Worm (Caenorhabditis elegans) whole organism, late embryonic: ENCODE measurements around the gene K09E9.1.

Experiments
- C08G9.2 ChIP-seq: sonication (generic microtip); optimal IDR thresholded peaks from 2 replicates; lab custom pipeline; 2016; ENCODE audit warnings: mild to moderate bottlenecking, missing genetic modification characterization, moderate library complexity, missing compliant biosample characterization
- T23F11.4 ChIP-seq: fragments of 200-800 bp; sonication (Bioruptor generic); optimal IDR thresholded peaks from 2 replicates; lab custom pipeline; 2018; ENCODE audit warnings: mild to moderate bottlenecking, missing genetic modification characterization, missing compliant biosample characterization
- Y22D7AL.16 ChIP-seq: sonication (generic microtip); optimal IDR thresholded peaks from 2 replicates; lab custom pipeline; 2016; ENCODE audit warnings: missing genetic modification characterization, missing compliant biosample characterization
- ahr-1 ChIP-seq: sonication (generic microtip); optimal IDR thresholded peaks from 2 replicates; lab custom pipeline; 2016; ENCODE audit warnings: missing genetic modification characterization, missing compliant biosample characterization
- ceh-14 ChIP-seq: sonication (generic microtip); optimal IDR thresholded peaks from 2 replicates; lab custom pipeline; 2016; ENCODE audit warnings: missing genotype, missing genetic modification characterization, missing compliant biosample characterization
- ceh-19 ChIP-seq: fragments of 200-800 bp; sonication (Bioruptor generic); optimal IDR thresholded peaks from 2 replicates; lab custom pipeline; 2018; ENCODE audit warnings: mild to moderate bottlenecking, missing genetic modification characterization, missing compliant biosample characterization
- ceh-2 ChIP-seq: sonication (generic microtip); optimal IDR thresholded peaks from 2 replicates; lab custom pipeline; 2016; ENCODE audit warnings: missing genotype, missing genetic modification characterization, missing compliant biosample characterization
- ceh-22 ChIP-seq: sonication (generic microtip); optimal IDR thresholded peaks from 2 replicates; lab custom pipeline; 2017; ENCODE audit warnings: missing biosample characterization, missing genetic modification characterization
- ceh-34 ChIP-seq: sonication (generic microtip); optimal IDR thresholded peaks from 2 replicates; lab custom pipeline; 2016; ENCODE audit warnings: mild to moderate bottlenecking, missing genetic modification characterization, missing compliant biosample characterization
- ceh-45 ChIP-seq: fragments of 200-800 bp; sonication (Bioruptor generic); IDR thresholded peaks from 2 replicates; pipeline ENCODE4 v1.3.6; 2022; ENCODE audit warnings: missing genetic modification reagents, missing genetic modification characterization, missing compliant biosample characterization
- ceh-48 ChIP-seq: sonication (generic microtip); optimal IDR thresholded peaks from 2 replicates; lab custom pipeline; 2016; ENCODE audit warnings: missing genetic modification characterization, inconsistent platforms, missing compliant biosample characterization
- ceh-6 ChIP-seq: fragments of 200-800 bp; sonication (Bioruptor generic); optimal IDR thresholded peaks from 2 replicates; lab custom pipeline; 2018; ENCODE audit warnings: mild to moderate bottlenecking, missing genetic modification characterization, missing compliant biosample characterization
- che-1 ChIP-seq: sonication (generic microtip); optimal IDR thresholded peaks from 2 replicates; lab custom pipeline; 2016; ENCODE audit warnings: mild to moderate bottlenecking, missing genetic modification characterization, missing compliant biosample characterization
- elt-2 ChIP-seq: sonication (generic microtip); optimal IDR thresholded peaks from 2 replicates; lab custom pipeline; 2016; ENCODE audit warnings: missing genetic modification reagents, missing genetic modification characterization, missing compliant biosample characterization
- elt-4 ChIP-seq: sonication (generic microtip); optimal IDR thresholded peaks from 2 replicates; lab custom pipeline; 2016; ENCODE audit warnings: missing genetic modification characterization, missing compliant biosample characterization
- eyg-1 ChIP-seq: sonication (generic microtip); optimal IDR thresholded peaks from 2 replicates; lab custom pipeline; 2016; ENCODE audit warnings: missing genotype, missing genetic modification characterization, missing compliant biosample characterization
- gmeb-2 ChIP-seq: sonication (generic microtip); optimal IDR thresholded peaks from 2 replicates; lab custom pipeline; 2016; ENCODE audit warnings: missing genetic modification characterization, inconsistent platforms, missing compliant biosample characterization
- hlh-15 ChIP-seq: sonication (generic microtip); optimal IDR thresholded peaks from 2 replicates; lab custom pipeline; 2016; ENCODE audit warnings: missing genetic modification characterization, missing compliant biosample characterization
- hlh-30 ChIP-seq: sonication (generic microtip); optimal IDR thresholded peaks from 2 replicates; lab custom pipeline; 2017; ENCODE audit warnings: antibody characterized with exemption, missing genetic modification characterization, missing compliant biosample characterization; ENCODE audit not compliant: insufficient read depth
- lim-6 ChIP-seq: sonication (generic microtip); optimal IDR thresholded peaks from 2 replicates; lab custom pipeline; 2016; ENCODE audit warnings: missing genetic modification characterization, missing compliant biosample characterization
- lin-11 ChIP-seq: fragments of 200-800 bp; sonication (Bioruptor generic); optimal IDR thresholded peaks from 2 replicates; lab custom pipeline; 2018; ENCODE audit warnings: mild to moderate bottlenecking, missing genetic modification characterization, missing compliant biosample characterization
- nfya-1 ChIP-seq: sonication (generic microtip); optimal IDR thresholded peaks from 2 replicates; lab custom pipeline; 2017; ENCODE audit warnings: missing genetic modification characterization, mild to moderate bottlenecking, missing compliant biosample characterization, antibody characterized with exemption, moderate library complexity
- nhr-11 ChIP-seq: fragments of 150-350 bp; optimal IDR thresholded peaks from 2 replicates; lab custom pipeline; 2014; ENCODE audit warnings: missing biosample characterization, missing genetic modification characterization
- nhr-232 ChIP-seq: sonication (generic microtip); optimal IDR thresholded peaks from 2 replicates; lab custom pipeline; 2016; ENCODE audit warnings: missing genetic modification characterization, missing compliant biosample characterization
- pag-3 ChIP-seq: sonication (generic microtip); optimal IDR thresholded peaks from 2 replicates; lab custom pipeline; 2016; ENCODE audit warnings: missing compliant biosample characterization, missing genetic modification characterization, borderline replicate concordance
- pat-9 ChIP-seq: fragments of 200-800 bp; sonication (Bioruptor generic); optimal IDR thresholded peaks from 2 replicates; lab custom pipeline; 2018; ENCODE audit warnings: mild to moderate bottlenecking, missing genetic modification characterization, moderate library complexity, missing compliant biosample characterization
- rnt-1 ChIP-seq: sonication (generic microtip); optimal IDR thresholded peaks from 2 replicates; lab custom pipeline; 2016; ENCODE audit warnings: missing genetic modification characterization, missing compliant biosample characterization
- sdc-2 ChIP-seq: sonication (generic microtip); optimal IDR thresholded peaks from 2 replicates; lab custom pipeline; 2016; ENCODE audit warnings: missing genotype, missing genetic modification characterization, missing compliant biosample characterization
- sox-2 ChIP-seq: fragments of 200-800 bp; sonication (Bioruptor generic); IDR thresholded peaks from 2 replicates; pipeline ENCODE4 v1.3.6; 2022; ENCODE audit warnings: missing genetic modification reagents, missing genetic modification characterization, missing compliant biosample characterization
- sox-4 ChIP-seq: sonication (generic microtip); optimal IDR thresholded peaks from 2 replicates; lab custom pipeline; 2017; ENCODE audit warnings: mild to moderate bottlenecking, missing genetic modification characterization, inconsistent platforms, missing compliant biosample characterization
- syd-9 ChIP-seq: sonication (generic microtip); optimal IDR thresholded peaks from 2 replicates; lab custom pipeline; 2016; ENCODE audit warnings: mild to moderate bottlenecking, missing genetic modification characterization, moderate library complexity, missing compliant biosample characterization
- ttx-3 ChIP-seq: sonication (generic microtip); optimal IDR thresholded peaks from 2 replicates; lab custom pipeline; 2016; ENCODE audit warnings: missing genetic modification reagents, missing genetic modification characterization, missing compliant biosample characterization
- unc-42 ChIP-seq: sonication (generic microtip); optimal IDR thresholded peaks from 2 replicates; lab custom pipeline; 2016; ENCODE audit warnings: missing genotype, missing genetic modification characterization, missing compliant biosample characterization
- unc-55 ChIP-seq: sonication (generic microtip); optimal IDR thresholded peaks from 2 replicates; lab custom pipeline; 2017; ENCODE audit warnings: missing biosample characterization, missing genetic modification reagents, missing genetic modification characterization
- unc-86 ChIP-seq: sonication (generic microtip); optimal IDR thresholded peaks from 2 replicates; lab custom pipeline; 2016; ENCODE audit warnings: missing genetic modification characterization, missing compliant biosample characterization
- zip-5 ChIP-seq: sonication (generic microtip); optimal IDR thresholded peaks from 2 replicates; lab custom pipeline; 2016; ENCODE audit warnings: missing genetic modification characterization, missing compliant biosample characterization
- ztf-16 ChIP-seq: sonication (generic microtip); optimal IDR thresholded peaks from 2 replicates; lab custom pipeline; 2017; ENCODE audit warnings: missing genetic modification characterization, missing compliant biosample characterization

K09E9.1 gene

DNA sequence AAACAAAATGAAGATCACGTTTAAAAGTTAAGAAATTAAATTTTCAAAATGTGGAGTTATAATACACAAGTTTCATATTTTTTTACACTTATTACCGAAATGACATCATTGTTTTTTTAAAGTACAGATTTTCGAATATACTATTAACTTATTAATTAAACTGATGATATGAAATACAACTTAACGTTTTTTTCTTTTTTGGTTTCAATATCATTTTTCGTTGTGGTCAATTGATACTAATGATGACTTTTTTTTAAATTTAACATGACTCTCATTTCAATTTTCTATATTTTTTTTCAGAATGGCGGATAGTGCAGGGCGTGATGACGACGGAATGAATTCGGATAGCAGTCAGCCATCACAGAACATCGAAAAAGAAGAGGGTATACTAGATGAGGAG is 29.2 kb upstream of the K09E9.1 start, which contains the start of gene usp-33:
TSS of gene usp-33 (plus strand) at position 301 of the 400 bp plus-strand sequence.
- TF ChIP-seq lim-6 = no peak
- TF ChIP-seq unc-42 (tag; lab: Kevin White, UChicago) = no peak
- TF ChIP-seq sox-4 (tag; lab: Kevin White, UChicago) = no peak
- TF ChIP-seq ahr-1 (tag; lab: Kevin White, UChicago) = no peak
- TF ChIP-seq ztf-16 = no peak
- no peak for TF ChIP-seq ceh-2
- TF ChIP-seq eyg-1 = no peak
- no peak for TF ChIP-seq ceh-14 (tag; lab: Kevin White, UChicago)
- TF ChIP-seq syd-9 (tag; lab: Kevin White, UChicago) = no peak
- no peak for TF ChIP-seq ceh-19
- TF ChIP-seq nhr-232 (tag; lab: Kevin White, UChicago) = no peak
- no peak for TF ChIP-seq nhr-11
- no peak for TF ChIP-seq T23F11.4
- TF ChIP-seq ceh-45 = no peak
- no peak for TF ChIP-seq C08G9.2 (tag; lab: Kevin White, UChicago)
- no peak for TF ChIP-seq sox-2 (GFP tag; lab: Robert Waterston, UW)
- TF ChIP-seq sdc-2 = no peak
- no peak for TF ChIP-seq ceh-48 (tag; lab: Kevin White, UChicago)

- no peak for TF ChIP-seq sdc-2
- TF ChIP-seq hlh-30 (tag; lab: Kevin White, UChicago) = no peak
- TF ChIP-seq ceh-6 = no peak
- no peak for TF ChIP-seq pag-3 (tag; lab: Kevin White, UChicago)
- no peak for TF ChIP-seq ceh-34 (tag; lab: Kevin White, UChicago)
- TF ChIP-seq ahr-1 (tag; lab: Kevin White, UChicago) = no peak
- no peak for TF ChIP-seq lin-11 (tag; lab: Kevin White, UChicago)
- no peak for TF ChIP-seq zip-5 (tag; lab: Kevin White, UChicago)
- no peak for TF ChIP-seq nfya-1
Observed at ce11 chrX:15593366-15593765, 26.9 kb upstream of the K09E9.1 start.

ce11 chrX:15594019-15594418 is 26.3 kb upstream of the K09E9.1 start:
- peak; percentile 33 for TF ChIP-seq elt-4
- no peak for TF ChIP-seq pat-9 (tag; lab: Kevin White, UChicago)

- TF ChIP-seq ztf-16 (no peak), gmeb-2 (no peak), ceh-22 (no peak), ttx-3 (tag; lab: Kevin White, UChicago) (no peak), nfya-1 (no peak), lin-11 (tag; lab: Kevin White, UChicago) (no peak), elt-2 (tag; lab: Kevin White, UChicago) (no peak), hlh-15 (no peak), che-1 (tag; lab: Kevin White, UChicago) (no peak), unc-55 (GFP tag; lab: Kevin White, UChicago) (no peak), Y22D7AL.16 (tag; lab: Kevin White, UChicago) (no peak), ceh-45 (no peak), ceh-48 (tag; lab: Kevin White, UChicago) (no peak), rnt-1 (tag; lab: Kevin White, UChicago) (no peak), unc-86 (tag; lab: Kevin White, UChicago) (no peak), syd-9 (tag; lab: Kevin White, UChicago) (no peak)
Observed at ce11 chrX:15597077-15597476, 23.2 kb upstream of the K09E9.1 start, which contains the start of gene K09A9.8. Gene K09A9.8, minus strand, starts transcription at chrX:15597177.
